Comparison of ENCODE assay signal across 2 worm cellular contexts in genomic region chrII:13278214-13278613, ce11.
TF ChIP-seq lines count a peak whose summit lies in the region.

No protein-coding gene starts in this region.

TF ChIP-seq in whole organism, late embryonic, 69 proteins besides CTCF, POLR2A, EP300 and RAD21:
- TF ChIP-seq pax-1 (tag; optimal IDR thresholded peaks at IDR 0.05; lab: Kevin White, UChicago): no peak
- TF ChIP-seq dmd-4 (tag; optimal IDR thresholded peaks at IDR 0.05; lab: Kevin White, UChicago; ENCODE audit: borderline replicate concordance): peak; percentile 37
TF ChIP-seq in whole organism, late embryonic: peak in this region for 1.

TF ChIP-seq in whole organism, young adult, 124 proteins besides CTCF, POLR2A, EP300 and RAD21:
- 0 out of 2 replicates have a peak, but pooled peaks have one; percentile 13 for TF ChIP-seq zfh-2 (GFP tag; conservative IDR thresholded peaks at IDR 0.05; lab: Robert Waterston, UW)
- TF ChIP-seq somi-1 (GFP tag; optimal IDR thresholded peaks at IDR 0.05; lab: Kevin White, UChicago): no peak
- 0 out of 2 replicates have a peak, but pooled peaks have one; percentile 17 for TF ChIP-seq aptf-2 (GFP tag; conservative IDR thresholded peaks at IDR 0.05; lab: Robert Waterston, UW)
